Fruit fly (Drosophila melanogaster) whole organism, embryonic: ENCODE results near the gene CG6497.

Experiments
- Atf6 ChIP-seq: fragments of 200-800 bp; sonication (Bioruptor generic); IDR thresholded peaks from 2 replicates; pipeline ENCODE4 v1.3.6; 2022; ENCODE audit warnings: missing biosample characterization, missing genetic modification characterization
- B-H1 ChIP-seq: fragments of 200-800 bp; sonication (Bioruptor generic); IDR thresholded peaks from 3 replicates; pipeline ENCODE4 v1.3.6; 2022; ENCODE audit warnings: missing biosample characterization, missing genetic modification characterization
- Bdp1 ChIP-seq: fragments of 200-800 bp; sonication (Bioruptor generic); optimal IDR thresholded peaks from 3 replicates; lab custom pipeline; 2016; ENCODE audit warnings: missing biosample characterization, missing genetic modification characterization
- Blimp-1 ChIP-seq: fragments of 200-800 bp; sonication (Bioruptor generic); optimal IDR thresholded peaks from 3 replicates; lab custom pipeline; 2018; ENCODE audit warnings: missing biosample characterization, missing genetic modification characterization, mild to moderate bottlenecking, moderate library complexity, missing genetic modification reagents
- CG11085 ChIP-seq: fragments of 200-800 bp; sonication (Bioruptor generic); IDR thresholded peaks from 2 replicates; pipeline ENCODE4 v1.3.6; 2022; ENCODE audit warnings: missing biosample characterization, missing genetic modification characterization
- CG11247 ChIP-seq: fragments of 200-800 bp; sonication (Bioruptor generic); IDR thresholded peaks from 2 replicates; pipeline ENCODE4 v1.3.6; 2022; ENCODE audit warnings: missing biosample characterization, missing genetic modification characterization
- CG11695 ChIP-seq: fragments of 200-800 bp; sonication (Bioruptor generic); IDR thresholded peaks from 3 replicates; pipeline ENCODE4 v1.3.6; 2022; ENCODE audit warnings: missing biosample characterization, missing genetic modification characterization
- CG13287 ChIP-seq: fragments of 200-800 bp; sonication (Bioruptor generic); IDR thresholded peaks from 2 replicates; pipeline ENCODE4 v1.3.6; 2022; ENCODE audit warnings: missing biosample characterization, missing genetic modification characterization; ENCODE audit not compliant: partially characterized antibody
- CG14667 ChIP-seq: fragments of 200-800 bp; sonication (Bioruptor generic); IDR thresholded peaks from 2 replicates; pipeline ENCODE4 v1.3.6; 2022; ENCODE audit warnings: missing biosample characterization, missing genetic modification characterization
- CG14860 ChIP-seq: fragments of 200-800 bp; sonication (Bioruptor generic); IDR thresholded peaks from 3 replicates; pipeline ENCODE4 v1.3.6; 2022; ENCODE audit warnings: missing biosample characterization, missing genetic modification characterization; ENCODE audit not compliant: partially characterized antibody
- CG14965 ChIP-seq: fragments of 200-800 bp; sonication (Bioruptor generic); optimal IDR thresholded peaks from 2 replicates; lab custom pipeline; 2016; ENCODE audit warnings: missing biosample characterization, missing genetic modification characterization, borderline replicate concordance
- CG17912 ChIP-seq: fragments of 200-800 bp; sonication (Bioruptor generic); optimal IDR thresholded peaks from 2 replicates; lab custom pipeline; 2018; ENCODE audit warnings: missing biosample characterization, mild to moderate bottlenecking, missing genetic modification characterization
- CG2120 ChIP-seq: fragments of 200-800 bp; sonication (Bioruptor generic); optimal IDR thresholded peaks from 3 replicates; lab custom pipeline; 2016; ENCODE audit warnings: missing biosample characterization, missing genetic modification characterization
- CG2712 ChIP-seq: fragments of 200-800 bp; optimal IDR thresholded peaks from 3 replicates; lab custom pipeline; 2019; ENCODE audit warnings: missing biosample characterization, mild to moderate bottlenecking, missing genetic modification characterization, moderate library complexity
- CG30431 ChIP-seq: fragments of 200-800 bp; sonication (Bioruptor generic); optimal IDR thresholded peaks from 2 replicates; lab custom pipeline; 2017; ENCODE audit warnings: missing biosample characterization, missing genetic modification characterization
- CG3065 ChIP-seq: fragments of 200-800 bp; sonication (Bioruptor generic); optimal IDR thresholded peaks from 2 replicates; lab custom pipeline; 2016; ENCODE audit warnings: missing biosample characterization, missing genetic modification characterization
- CG31224 ChIP-seq: fragments of 200-800 bp; sonication (Bioruptor generic); IDR thresholded peaks from 2 replicates; pipeline ENCODE4 v1.3.6; 2022; ENCODE audit warnings: missing biosample characterization, missing genetic modification characterization
- CG33213 ChIP-seq: fragments of 200-800 bp; sonication (Bioruptor generic); optimal IDR thresholded peaks from 3 replicates; lab custom pipeline; 2016; ENCODE audit warnings: missing biosample characterization, missing genetic modification characterization
- CG4360 ChIP-seq: fragments of 200-800 bp; sonication (Bioruptor generic); IDR thresholded peaks from 2 replicates; pipeline ENCODE4 v1.3.6; 2022; ENCODE audit warnings: missing biosample characterization, missing genetic modification characterization
- CG6175 ChIP-seq: fragments of 200-800 bp; sonication (Bioruptor generic); IDR thresholded peaks from 3 replicates; pipeline ENCODE4 v1.3.6; 2022; ENCODE audit warnings: missing biosample characterization, missing genetic modification characterization
- CG6813 ChIP-seq: fragments of 200-800 bp; sonication (Bioruptor generic); optimal IDR thresholded peaks from 2 replicates; lab custom pipeline; 2017; ENCODE audit warnings: missing biosample characterization, missing genetic modification characterization, mild to moderate bottlenecking, moderate library complexity, missing genetic modification reagents
- CG8359 ChIP-seq: fragments of 200-800 bp; sonication (Bioruptor generic); optimal IDR thresholded peaks from 2 replicates; lab custom pipeline; 2017; ENCODE audit warnings: missing biosample characterization, mild to moderate bottlenecking, missing genetic modification characterization, borderline replicate concordance
- CG9215 ChIP-seq: fragments of 200-800 bp; sonication (Bioruptor generic); IDR thresholded peaks from 2 replicates; pipeline ENCODE4 v1.3.6; 2022; ENCODE audit warnings: missing biosample characterization, missing genetic modification characterization
- Chrac-16 ChIP-seq: fragments of 200-800 bp; sonication (Bioruptor generic); optimal IDR thresholded peaks from 3 replicates; lab custom pipeline; 2016; ENCODE audit warnings: missing biosample characterization, missing genetic modification characterization
- Dek ChIP-seq: fragments of 200-800 bp; sonication (Bioruptor generic); optimal IDR thresholded peaks from 3 replicates; lab custom pipeline; 2019; ENCODE audit warnings: missing biosample characterization, mild to moderate bottlenecking, missing genetic modification characterization, moderate library complexity
- Hr78 ChIP-seq, 2 experiments: fragments of 200-800 bp in 1 of 2; fragments of >200 bp in 1 of 2; sonication (Bioruptor generic) in 1 of 2; optimal IDR thresholded peaks; 2 replicates each; lab custom pipeline; 2017 to 2019; ENCODE audit warnings: missing biosample characterization in 2 of 2, missing genetic modification characterization in 2 of 2, mild to moderate bottlenecking in 1 of 2, moderate library complexity in 1 of 2
- Hsf ChIP-seq: fragments of 200-800 bp; sonication (Bioruptor generic); optimal IDR thresholded peaks from 3 replicates; lab custom pipeline; 2016; ENCODE audit warnings: missing biosample characterization, missing genetic modification characterization
- Med ChIP-seq: fragments of 200-800 bp; sonication (Bioruptor generic); peaks from one replicate; lab custom pipeline; 2016; ENCODE audit warnings: missing biosample characterization, missing genetic modification characterization, mild to moderate bottlenecking, inconsistent platforms, moderate library complexity
- Six4 ChIP-seq: fragments of 200-800 bp; sonication (Bioruptor generic); optimal IDR thresholded peaks from 2 replicates; lab custom pipeline; 2016; ENCODE audit warnings: missing biosample characterization, missing genetic modification characterization
- Sox100B ChIP-seq: fragments of 200-800 bp; sonication (Bioruptor generic); optimal IDR thresholded peaks from 3 replicates; lab custom pipeline; 2018; ENCODE audit warnings: missing biosample characterization, mild to moderate bottlenecking, missing genetic modification characterization
- Sry-β ChIP-seq: fragments of 200-800 bp; sonication (Bioruptor generic); optimal IDR thresholded peaks from 2 replicates; lab custom pipeline; 2018; ENCODE audit warnings: missing biosample characterization, mild to moderate bottlenecking, missing genetic modification characterization, moderate library complexity
- Tbp ChIP-seq: fragments of >200 bp; optimal IDR thresholded peaks from 2 replicates; lab custom pipeline; 2018; ENCODE audit warnings: missing biosample characterization, missing genetic modification characterization
- Trl ChIP-seq, 3 experiments: fragments of >200 bp in 2 of 3; fragments of 200-800 bp in 1 of 3; sonication (Bioruptor generic) in 1 of 3; optimal IDR thresholded peaks; 2 replicates in 1 of 3; 3 replicates in 2 of 3; lab custom pipeline; 2016 to 2017; ENCODE audit warnings: missing biosample characterization in 1 of 3, missing genetic modification characterization in 1 of 3
- cato ChIP-seq: fragments of 200-800 bp; sonication (Bioruptor generic); optimal IDR thresholded peaks from 2 replicates; lab custom pipeline; 2016; ENCODE audit warnings: missing biosample characterization, missing genetic modification characterization, borderline replicate concordance
- dati ChIP-seq: fragments of 200-800 bp; sonication (Bioruptor generic); IDR thresholded peaks from 2 replicates; pipeline ENCODE4 v1.3.6; 2022; ENCODE audit warnings: missing biosample characterization, missing genetic modification characterization
- fd96Cb ChIP-seq: fragments of 200-800 bp; sonication (Bioruptor generic); optimal IDR thresholded peaks from 2 replicates; lab custom pipeline; 2018; ENCODE audit warnings: missing biosample characterization, mild to moderate bottlenecking, missing genetic modification characterization, moderate library complexity
- fu2 ChIP-seq: fragments of 200-800 bp; sonication (Bioruptor generic); optimal IDR thresholded peaks from 2 replicates; lab custom pipeline; 2016; ENCODE audit warnings: missing biosample characterization, missing genetic modification characterization
- gem ChIP-seq: fragments of 200-800 bp; sonication (Bioruptor generic); optimal IDR thresholded peaks from 2 replicates; lab custom pipeline; 2019; ENCODE audit warnings: missing biosample characterization, mild to moderate bottlenecking, missing genetic modification characterization, moderate library complexity
- hkb ChIP-seq, 2 experiments: fragments of 200-800 bp in 1 of 2; fragments of >200 bp in 1 of 2; sonication (Bioruptor generic) in 1 of 2; IDR thresholded peaks in 1 of 2; optimal IDR thresholded peaks in 1 of 2; 2 replicates each; pipeline versions ENCODE4 v1.3.6 to Lab custom; 2017 to 2022; ENCODE audit warnings: missing biosample characterization in 1 of 2, missing genetic modification characterization in 1 of 2
- lilli ChIP-seq: fragments of 200-800 bp; sonication (Bioruptor generic); optimal IDR thresholded peaks from 3 replicates; lab custom pipeline; 2016; ENCODE audit warnings: missing biosample characterization, missing genetic modification characterization
- nerfin-1 ChIP-seq: fragments of 200-800 bp; sonication (Bioruptor generic); optimal IDR thresholded peaks from 3 replicates; lab custom pipeline; 2019; ENCODE audit warnings: missing biosample characterization, mild to moderate bottlenecking, missing genetic modification characterization, moderate library complexity
- sc ChIP-seq, 3 experiments: fragments of >200 bp in 2 of 3; fragments of 200-800 bp in 1 of 3; sonication (Bioruptor generic) in 1 of 3; optimal IDR thresholded peaks; 2 replicates in 2 of 3; 3 replicates in 1 of 3; lab custom pipeline; 2017; ENCODE audit warnings: mild to moderate bottlenecking in 1 of 3, missing biosample characterization in 1 of 3, missing genetic modification characterization in 1 of 3, missing genetic modification reagents in 1 of 3
- slp2 ChIP-seq: fragments of 200-800 bp; sonication (Bioruptor generic); optimal IDR thresholded peaks from 2 replicates; lab custom pipeline; 2016; ENCODE audit warnings: missing biosample characterization, missing genetic modification characterization
- sr ChIP-seq: fragments of 200-800 bp; sonication (Bioruptor generic); IDR thresholded peaks from 3 replicates; pipeline ENCODE4 v1.3.6; 2022; ENCODE audit warnings: missing biosample characterization, missing genetic modification characterization
- tll ChIP-seq, 2 experiments: fragments of 200-800 bp in 1 of 2; fragments of >200 bp in 1 of 2; sonication (Bioruptor generic) in 1 of 2; optimal IDR thresholded peaks; 2 replicates each; lab custom pipeline; 2017 to 2019; ENCODE audit warnings: missing biosample characterization in 2 of 2, missing genetic modification characterization in 2 of 2, mild to moderate bottlenecking in 1 of 2, moderate library complexity in 1 of 2
- tx ChIP-seq: fragments of 200-800 bp; sonication (Bioruptor generic); optimal IDR thresholded peaks from 2 replicates; lab custom pipeline; 2016; ENCODE audit warnings: missing biosample characterization, missing genetic modification characterization

Gene CG6497

dm6 chr3L:17242078-17242613 lies 11.6 kb downstream of the CG6497 start, which contains the start of gene Afg3l2 (continued):
- TF ChIP-seq CG3065: no peak
- peak; percentile 73 for TF ChIP-seq Blimp-1 (GFP tag; lab: Kevin White, UChicago)
- no peak for TF ChIP-seq CG6813 (GFP tag; lab: Kevin White, UChicago)
- no peak for TF ChIP-seq CG4360 (GFP tag; lab: Robert Waterston, UW)
- no peak for TF ChIP-seq hkb (optimal IDR thresholded peaks at IDR 0.05; lab: Kevin White, UChicago)
- TF ChIP-seq hkb (GFP tag; IDR thresholded peaks at IDR 0.05; lab: Robert Waterston, UW): peak; percentile 59; the same call in 1 of the 2 replicates
- TF ChIP-seq tx (GFP tag; lab: Kevin White, UChicago): no peak
- TF ChIP-seq tll (GFP tag; optimal IDR thresholded peaks at IDR 0.05; lab: Kevin White, UChicago): no peak
- peak; percentile 68 for TF ChIP-seq CG11247 (GFP tag; lab: Robert Waterston, UW)
- peak; percentile 74 for TF ChIP-seq CG31224 (GFP tag; lab: Robert Waterston, UW)
- TF ChIP-seq sc (optimal IDR thresholded peaks at IDR 0.05; lab: Kevin White, UChicago): no peak
- TF ChIP-seq sc (GFP tag; optimal IDR thresholded peaks at IDR 0.05; lab: Kevin White, UChicago): peak; percentile 19
- TF ChIP-seq CG14965 (GFP tag; lab: Kevin White, UChicago): no peak
- peak; percentile 67 for TF ChIP-seq Dek (tag; lab: Kevin White, UChicago)
- no peak for TF ChIP-seq CG14860
- TF ChIP-seq CG2120 (GFP tag; lab: Kevin White, UChicago): peak; percentile 59
- TF ChIP-seq Atf6 (GFP tag; lab: Robert Waterston, UW): no peak
- TF ChIP-seq Bdp1: no peak
- no peak for TF ChIP-seq Hr78 (GFP tag; optimal IDR thresholded peaks at IDR 0.05; lab: Kevin White, UChicago)
- TF ChIP-seq B-H1 (GFP tag; lab: Robert Waterston, UW): peak; percentile 70
- TF ChIP-seq CG14667 (GFP tag; lab: Robert Waterston, UW): peak; percentile 81
- peak; percentile 68 for TF ChIP-seq Sox100B (GFP tag; lab: Kevin White, UChicago)
- TF ChIP-seq CG9215: peak; percentile 73
- no peak for TF ChIP-seq sr (GFP tag; lab: Robert Waterston, UW)
- no peak for TF ChIP-seq CG17912 (GFP tag; lab: Kevin White, UChicago)
- TF ChIP-seq Six4 (GFP tag; lab: Kevin White, UChicago): peak; percentile 65
- no peak for TF ChIP-seq Trl (optimal IDR thresholded peaks at IDR 0.05; lab: Kevin White, UChicago)
- peak; percentile 46 for TF ChIP-seq Trl (GFP tag; optimal IDR thresholded peaks at IDR 0.05; lab: Kevin White, UChicago)
- TF ChIP-seq slp2 (GFP tag; lab: Kevin White, UChicago): peak; percentile 12
- TF ChIP-seq CG8359: no peak
- TF ChIP-seq, all 482 proteins: peak for 227

dm6 chr3L:17238129-17238732 lies 15.5 kb downstream of the CG6497 start, which contains the start of gene Rbp6:
Gene Rbp6 (minus strand): TSS chr3L:17238212.
- TF ChIP-seq fu2 (no peak), CG33213 (GFP tag; lab: Kevin White, UChicago) (no peak), CG4360 (GFP tag; lab: Robert Waterston, UW) (peak; percentile 86), dati (GFP tag; lab: Robert Waterston, UW) (no peak), CG11695 (GFP tag; lab: Robert Waterston, UW) (0 out of 3 replicates have a peak, but pooled peaks have one; percentile 34), Dek (tag; lab: Kevin White, UChicago) (no peak), CG2120 (GFP tag; lab: Kevin White, UChicago) (peak; percentile 29), Hsf (GFP tag; lab: Kevin White, UChicago) (peak; percentile 47), lilli (peak; percentile 16), nerfin-1 (tag; lab: Kevin White, UChicago) (no peak), fd96Cb (tag; lab: Kevin White, UChicago) (peak; percentile 1), CG30431 (GFP tag; lab: Kevin White, UChicago) (no peak), Tbp (GFP tag; lab: Kevin White, UChicago) (no peak), CG13287 (GFP tag; lab: Robert Waterston, UW) (no peak), CG6175 (GFP tag; lab: Robert Waterston, UW) (no peak), CG2712 (peak; percentile 26), gem (tag; lab: Kevin White, UChicago) (peak; percentile 42), cato (GFP tag; lab: Kevin White, UChicago) (no peak), Med (GFP tag; lab: Kevin White, UChicago) (no peak), Sry-β (GFP tag; lab: Kevin White, UChicago) (no peak), Chrac-16 (GFP tag; lab: Kevin White, UChicago) (no peak), CG11085 (no peak), hkb (optimal IDR thresholded peaks at IDR 0.05; lab: Kevin White, UChicago) (no peak), hkb (GFP tag; IDR thresholded peaks at IDR 0.05; lab: Robert Waterston, UW) (peak; percentile 37)
